Fruit fly (Drosophila melanogaster) whole organism, embryonic: ENCODE measurements around the gene CG44044.

Experiments
- Adf1 ChIP-seq: fragments of 200-800 bp; sonication (Bioruptor generic); IDR thresholded peaks from 2 replicates; pipeline ENCODE4 v1.3.6; 2022; ENCODE audit warnings: missing biosample characterization, missing genetic modification characterization
- CG11398 ChIP-seq: fragments of 200-800 bp; sonication (Bioruptor generic); optimal IDR thresholded peaks from 2 replicates; lab custom pipeline; 2016; ENCODE audit warnings: missing biosample characterization, missing genetic modification characterization
- CG11696 ChIP-seq: fragments of 200-800 bp; sonication (Bioruptor generic); IDR thresholded peaks from 2 replicates; pipeline ENCODE4 v1.3.6; 2022; ENCODE audit warnings: missing biosample characterization, missing genetic modification characterization
- CG14441 ChIP-seq: fragments of 200-800 bp; sonication (Bioruptor generic); IDR thresholded peaks from 2 replicates; pipeline ENCODE4 v1.3.6; 2022; ENCODE audit warnings: missing biosample characterization, missing genetic modification characterization
- CG14667 ChIP-seq: fragments of 200-800 bp; sonication (Bioruptor generic); IDR thresholded peaks from 2 replicates; pipeline ENCODE4 v1.3.6; 2022; ENCODE audit warnings: missing biosample characterization, missing genetic modification characterization
- CG14860 ChIP-seq: fragments of 200-800 bp; sonication (Bioruptor generic); IDR thresholded peaks from 3 replicates; pipeline ENCODE4 v1.3.6; 2022; ENCODE audit warnings: missing biosample characterization, missing genetic modification characterization; ENCODE audit not compliant: partially characterized antibody
- CG1603 ChIP-seq: fragments of 200-800 bp; sonication (Bioruptor generic); optimal IDR thresholded peaks from 2 replicates; lab custom pipeline; 2019; ENCODE audit warnings: missing biosample characterization, mild to moderate bottlenecking, missing genetic modification characterization, moderate library complexity
- CG1647 ChIP-seq: fragments of 200-800 bp; sonication (Bioruptor generic); optimal IDR thresholded peaks from 3 replicates; lab custom pipeline; 2016; ENCODE audit warnings: missing biosample characterization, missing genetic modification characterization
- CG17612 ChIP-seq: fragments of 200-800 bp; sonication (Bioruptor generic); IDR thresholded peaks from 2 replicates; pipeline ENCODE4 v1.3.6; 2022; ENCODE audit warnings: missing biosample characterization, missing genetic modification characterization
- CG18011 ChIP-seq: fragments of 200-800 bp; sonication (Bioruptor generic); optimal IDR thresholded peaks from 2 replicates; lab custom pipeline; 2017; ENCODE audit warnings: missing biosample characterization, missing genetic modification characterization, mild to moderate bottlenecking, moderate library complexity, missing genotype
- CG18764 ChIP-seq: fragments of 200-800 bp; sonication (Bioruptor generic); optimal IDR thresholded peaks from 3 replicates; lab custom pipeline; 2016; ENCODE audit warnings: missing biosample characterization, missing genetic modification characterization
- CG2129 ChIP-seq: fragments of 200-800 bp; sonication (Bioruptor generic); IDR thresholded peaks from 2 replicates; pipeline ENCODE4 v1.3.6; 2022; ENCODE audit warnings: missing biosample characterization, missing genetic modification characterization; ENCODE audit not compliant: partially characterized antibody
- CG4282 ChIP-seq: fragments of 200-800 bp; sonication (Bioruptor generic); optimal IDR thresholded peaks from 2 replicates; lab custom pipeline; 2016; ENCODE audit warnings: missing biosample characterization, missing genetic modification characterization
- CG5245 ChIP-seq: fragments of 200-800 bp; sonication (Bioruptor generic); optimal IDR thresholded peaks from 3 replicates; lab custom pipeline; 2016; ENCODE audit warnings: missing biosample characterization, missing genetic modification characterization
- CG6813 ChIP-seq: fragments of 200-800 bp; sonication (Bioruptor generic); optimal IDR thresholded peaks from 2 replicates; lab custom pipeline; 2017; ENCODE audit warnings: missing biosample characterization, missing genetic modification characterization, mild to moderate bottlenecking, moderate library complexity, missing genetic modification reagents
- CG7745 ChIP-seq: fragments of 200-800 bp; sonication (Bioruptor generic); optimal IDR thresholded peaks from 2 replicates; lab custom pipeline; 2018; ENCODE audit warnings: missing biosample characterization, mild to moderate bottlenecking, missing genetic modification characterization, moderate library complexity
- CG8281 ChIP-seq: fragments of 200-800 bp; sonication (Bioruptor generic); optimal IDR thresholded peaks from 2 replicates; lab custom pipeline; 2018; ENCODE audit warnings: missing biosample characterization, mild to moderate bottlenecking, missing genetic modification characterization, moderate library complexity
- Dad ChIP-seq: fragments of 200-800 bp; sonication (Bioruptor generic); optimal IDR thresholded peaks from 3 replicates; lab custom pipeline; 2016; ENCODE audit warnings: missing biosample characterization, missing genetic modification characterization
- GATAe ChIP-seq: fragments of 200-800 bp; sonication (Bioruptor generic); conservative IDR thresholded peaks from 2 replicates; pipeline ENCODE4 v1.3.6; 2022; ENCODE audit warnings: missing biosample characterization, missing genetic modification characterization
- Gsc ChIP-seq: fragments of 200-800 bp; sonication (Bioruptor generic); IDR thresholded peaks from 2 replicates; pipeline ENCODE4 v1.3.6; 2022; ENCODE audit warnings: missing biosample characterization, missing genetic modification characterization
- HLH54F ChIP-seq: fragments of 200-800 bp; sonication (Bioruptor generic); optimal IDR thresholded peaks from 3 replicates; lab custom pipeline; 2016; ENCODE audit warnings: missing biosample characterization, missing genetic modification characterization
- Hmr ChIP-seq: fragments of 200-800 bp; sonication (Bioruptor generic); optimal IDR thresholded peaks from 3 replicates; lab custom pipeline; 2017; ENCODE audit warnings: mild to moderate bottlenecking, missing biosample characterization, missing genetic modification reagents, missing genetic modification characterization
- Kr ChIP-seq: fragments of 200-800 bp; sonication (Bioruptor generic); optimal IDR thresholded peaks from 2 replicates; lab custom pipeline; 2017; ENCODE audit warnings: missing biosample characterization, mild to moderate bottlenecking, missing genetic modification characterization
- MTF-1 ChIP-seq: fragments of 200-800 bp; sonication (Bioruptor generic); optimal IDR thresholded peaks from 2 replicates; lab custom pipeline; 2018; ENCODE audit warnings: missing biosample characterization, mild to moderate bottlenecking, missing genetic modification characterization, borderline replicate concordance
- Oaz ChIP-seq: fragments of 200-800 bp; sonication (Bioruptor generic); IDR thresholded peaks from 2 replicates; pipeline ENCODE4 v1.3.6; 2022; ENCODE audit warnings: missing biosample characterization, missing genetic modification characterization
- Opbp ChIP-seq: fragments of 200-800 bp; sonication (Bioruptor generic); IDR thresholded peaks from 3 replicates; pipeline ENCODE4 v1.3.6; 2022; ENCODE audit warnings: missing biosample characterization, missing genetic modification characterization; ENCODE audit not compliant: partially characterized antibody
- PHDP ChIP-seq: fragments of 200-800 bp; sonication (Bioruptor generic); optimal IDR thresholded peaks from 3 replicates; lab custom pipeline; 2018; ENCODE audit warnings: missing biosample characterization, mild to moderate bottlenecking, missing genetic modification characterization, moderate library complexity
- Sox102F ChIP-seq: fragments of 200-800 bp; sonication (Bioruptor generic); optimal IDR thresholded peaks from 2 replicates; lab custom pipeline; 2018; ENCODE audit warnings: missing biosample characterization, mild to moderate bottlenecking, missing genetic modification characterization, moderate library complexity
- TFAM ChIP-seq: fragments of 200-800 bp; sonication (Bioruptor generic); optimal IDR thresholded peaks from 2 replicates; lab custom pipeline; 2017; ENCODE audit warnings: missing biosample characterization, missing genetic modification characterization, inconsistent platforms
- ara ChIP-seq: fragments of 200-800 bp; sonication (Bioruptor generic); IDR thresholded peaks from 2 replicates; pipeline ENCODE4 v1.3.6; 2022; ENCODE audit warnings: missing biosample characterization, missing genetic modification characterization
- croc ChIP-seq: fragments of 200-800 bp; sonication (Bioruptor generic); conservative IDR thresholded peaks from 3 replicates; pipeline ENCODE4 v1.3.6; 2022; ENCODE audit warnings: missing biosample characterization, missing genetic modification characterization
- ems ChIP-seq: fragments of 200-800 bp; sonication (Bioruptor generic); optimal IDR thresholded peaks from 3 replicates; lab custom pipeline; 2016; ENCODE audit warnings: missing biosample characterization, missing genetic modification characterization
- esg ChIP-seq: fragments of 200-800 bp; sonication (Bioruptor generic); conservative IDR thresholded peaks from 2 replicates; pipeline ENCODE4 v1.3.6; 2022; ENCODE audit warnings: missing biosample characterization, missing genetic modification characterization
- h ChIP-seq: fragments of >200 bp; optimal IDR thresholded peaks from 2 replicates; lab custom pipeline; 2017
- her ChIP-seq: fragments of 200-800 bp; sonication (Bioruptor generic); optimal IDR thresholded peaks from 2 replicates; lab custom pipeline; 2016; ENCODE audit warnings: missing biosample characterization, missing genetic modification characterization
- jigr1 ChIP-seq: fragments of 200-800 bp; sonication (Bioruptor generic); IDR thresholded peaks from 3 replicates; pipeline ENCODE4 v1.3.6; 2022; ENCODE audit warnings: missing biosample characterization, missing genetic modification characterization
- lmd ChIP-seq: fragments of 200-800 bp; sonication (Bioruptor generic); IDR thresholded peaks from 2 replicates; pipeline ENCODE4 v1.3.6; 2022; ENCODE audit warnings: missing biosample characterization, missing genetic modification characterization
- pros ChIP-seq: fragments of 200-800 bp; sonication (Bioruptor generic); optimal IDR thresholded peaks from 3 replicates; lab custom pipeline; 2019; ENCODE audit warnings: missing biosample characterization, mild to moderate bottlenecking, missing genetic modification characterization, moderate library complexity
- pzg ChIP-seq: fragments of 200-800 bp; sonication (Bioruptor generic); optimal IDR thresholded peaks from 3 replicates; lab custom pipeline; 2018; ENCODE audit warnings: missing biosample characterization, mild to moderate bottlenecking, missing genetic modification characterization, moderate library complexity
- repo ChIP-seq: fragments of 200-800 bp; sonication (Bioruptor generic); optimal IDR thresholded peaks from 2 replicates; lab custom pipeline; 2016; ENCODE audit warnings: missing biosample characterization, missing genetic modification characterization
- sc ChIP-seq, 3 experiments: fragments of >200 bp in 2 of 3; fragments of 200-800 bp in 1 of 3; sonication (Bioruptor generic) in 1 of 3; optimal IDR thresholded peaks; 2 replicates in 2 of 3; 3 replicates in 1 of 3; lab custom pipeline; 2017; ENCODE audit warnings: mild to moderate bottlenecking in 1 of 3, missing biosample characterization in 1 of 3, missing genetic modification characterization in 1 of 3, missing genetic modification reagents in 1 of 3
- scrt ChIP-seq: fragments of 200-800 bp; sonication (Bioruptor generic); optimal IDR thresholded peaks from 2 replicates; lab custom pipeline; 2018; ENCODE audit warnings: missing biosample characterization, mild to moderate bottlenecking, missing genetic modification characterization, moderate library complexity
- shn ChIP-seq: fragments of 200-800 bp; sonication (Bioruptor generic); optimal IDR thresholded peaks from 3 replicates; lab custom pipeline; 2016; ENCODE audit warnings: missing biosample characterization, missing genetic modification characterization
- sisA ChIP-seq: fragments of 200-800 bp; sonication (Bioruptor generic); IDR thresholded peaks from 2 replicates; pipeline ENCODE4 v1.3.6; 2022; ENCODE audit warnings: missing biosample characterization, missing genetic modification characterization
- slou ChIP-seq: fragments of 200-800 bp; sonication (Bioruptor generic); optimal IDR thresholded peaks from 3 replicates; lab custom pipeline; 2016; ENCODE audit warnings: missing biosample characterization, missing genetic modification characterization
- sna ChIP-seq: fragments of 200-800 bp; sonication (Bioruptor generic); IDR thresholded peaks from 2 replicates; pipeline ENCODE4 v1.3.6; 2022; ENCODE audit warnings: missing biosample characterization, missing genetic modification characterization; ENCODE audit not compliant: partially characterized antibody
- sr ChIP-seq: fragments of 200-800 bp; sonication (Bioruptor generic); IDR thresholded peaks from 3 replicates; pipeline ENCODE4 v1.3.6; 2022; ENCODE audit warnings: missing biosample characterization, missing genetic modification characterization
- stc ChIP-seq: fragments of 200-800 bp; sonication (Bioruptor generic); IDR thresholded peaks from 2 replicates; pipeline ENCODE4 v1.3.6; 2022; ENCODE audit warnings: missing biosample characterization, missing genetic modification characterization
- sug ChIP-seq: fragments of 200-800 bp; optimal IDR thresholded peaks from 2 replicates; lab custom pipeline; 2019; ENCODE audit warnings: missing biosample characterization, mild to moderate bottlenecking, missing genetic modification characterization, moderate library complexity
- trh ChIP-seq: fragments of 200-800 bp; sonication (Bioruptor generic); optimal IDR thresholded peaks from 2 replicates; lab custom pipeline; 2016; ENCODE audit warnings: missing biosample characterization, missing genetic modification characterization

CG44044 gene

dm6 chr3R:16309302-16310080 is 12.1 kb upstream of the CG44044 start (continued):
- no peak for TF ChIP-seq Hmr (GFP tag; lab: Kevin White, UChicago)
- no peak for TF ChIP-seq Opbp (GFP tag; lab: Robert Waterston, UW)
- no peak for TF ChIP-seq her (GFP tag; lab: Kevin White, UChicago)
- no peak for TF ChIP-seq Gsc (GFP tag; lab: Robert Waterston, UW)
- no peak for TF ChIP-seq CG4282
- TF ChIP-seq croc (GFP tag; lab: Robert Waterston, UW), result no peak
- no peak for TF ChIP-seq CG18764
- TF ChIP-seq sr, result no peak
- TF ChIP-seq Dad (GFP tag; lab: Kevin White, UChicago), result no peak
- peak; percentile 43; the same call in 1 of the 2 replicates for TF ChIP-seq stc (GFP tag; lab: Robert Waterston, UW)
- TF ChIP-seq Kr (GFP tag; lab: Kevin White, UChicago), result no peak
- TF ChIP-seq pzg (GFP tag; lab: Kevin White, UChicago), result no peak
- TF ChIP-seq TFAM (GFP tag; lab: Kevin White, UChicago), result no peak
- TF ChIP-seq sug (tag; lab: Kevin White, UChicago), result no peak
- TF ChIP-seq GATAe (GFP tag; lab: Robert Waterston, UW), result no peak
- TF ChIP-seq CG11398 (GFP tag; lab: Kevin White, UChicago), result no peak
- no peak for TF ChIP-seq slou (GFP tag; lab: Kevin White, UChicago)
- no peak for TF ChIP-seq lmd
- no peak for TF ChIP-seq CG17612 (GFP tag; lab: Robert Waterston, UW)
- peak; percentile 38 for TF ChIP-seq shn (GFP tag; lab: Kevin White, UChicago)
- TF ChIP-seq CG6813 (GFP tag; lab: Kevin White, UChicago), result no peak
- TF ChIP-seq CG8281, result no peak
- no peak for TF ChIP-seq CG7745 (tag; lab: Kevin White, UChicago)
- TF ChIP-seq sc (optimal IDR thresholded peaks at IDR 0.05; lab: Kevin White, UChicago), result no peak
- TF ChIP-seq sc (GFP tag; optimal IDR thresholded peaks at IDR 0.05; lab: Kevin White, UChicago), result no peak
- no peak for TF ChIP-seq Adf1 (GFP tag; lab: Robert Waterston, UW)
- TF ChIP-seq Oaz (GFP tag; lab: Robert Waterston, UW), result no peak
- TF ChIP-seq CG14667, result no peak
- TF ChIP-seq CG1603 (tag; lab: Kevin White, UChicago), result peak; percentile 19
- TF ChIP-seq Sox102F (GFP tag; lab: Kevin White, UChicago), result no peak
- TF ChIP-seq scrt (GFP tag; lab: Kevin White, UChicago), result no peak
- no peak for TF ChIP-seq CG1647 (GFP tag; lab: Kevin White, UChicago)
- TF ChIP-seq HLH54F, result no peak
- TF ChIP-seq CG11696, result 0 out of 2 replicates have a peak, but pooled peaks have one; percentile 31
- TF ChIP-seq h (lab: Kevin White, UChicago), result no peak
- peak; percentile 38; the same call in 1 of the 2 replicates for TF ChIP-seq CG14441 (GFP tag; lab: Robert Waterston, UW)
- no peak for TF ChIP-seq CG14860 (GFP tag; lab: Robert Waterston, UW)
- TF ChIP-seq CG18011 (GFP tag; lab: Kevin White, UChicago), result no peak
- TF ChIP-seq sna, result no peak
- TF ChIP-seq repo (GFP tag; lab: Kevin White, UChicago), result no peak
- no peak for TF ChIP-seq jigr1 (GFP tag; lab: Robert Waterston, UW)
- peak; percentile 3 for TF ChIP-seq PHDP
- peak; percentile 37; the same call in 1 of the 2 replicates for TF ChIP-seq ara
- no peak for TF ChIP-seq CG5245 (GFP tag; lab: Kevin White, UChicago)
- no peak for TF ChIP-seq ems (GFP tag; lab: Kevin White, UChicago)
- no peak for TF ChIP-seq trh
- TF ChIP-seq esg (GFP tag; lab: Robert Waterston, UW), result no peak
- no peak for TF ChIP-seq MTF-1 (GFP tag; lab: Kevin White, UChicago)
- TF ChIP-seq CG2129 (GFP tag; lab: Robert Waterston, UW), result no peak
- TF ChIP-seq sisA (GFP tag; lab: Robert Waterston, UW), result no peak; the same call in 1 of the 2 replicates
- TF ChIP-seq pros (GFP tag; lab: Kevin White, UChicago), result peak; percentile 20
